Worm (Caenorhabditis elegans): ENCODE data around the gene madf-1.

The madf-1 gene

DNA sequence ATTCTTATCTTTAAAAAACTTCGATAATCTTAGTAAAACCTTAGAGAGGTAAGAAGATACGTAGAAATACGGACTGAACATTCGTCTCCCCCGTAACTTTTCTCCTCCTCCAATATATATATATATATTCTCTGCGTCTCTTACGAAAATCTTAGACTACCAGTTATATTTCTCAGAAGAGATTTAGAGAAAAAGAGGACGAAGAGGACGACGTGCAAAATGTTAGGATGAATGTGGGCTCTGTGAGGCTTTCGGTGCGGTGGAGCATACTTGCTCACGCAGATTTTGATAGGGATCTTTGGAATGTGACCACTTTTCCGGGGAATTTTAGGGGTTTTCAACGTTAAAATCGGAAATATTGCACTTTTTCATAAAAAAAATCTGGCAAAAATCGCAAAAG, 3.3 kb downstream of the madf-1 start (continued):
- TF ChIP-seq madf-9 (GFP tag; conservative IDR thresholded peaks at IDR 0.05) (no peak), mdl-1 (tag; optimal IDR thresholded peaks at IDR 0.05) (peak in 1 of 2 experiments; percentile 64), sdz-12 (GFP tag; optimal IDR thresholded peaks at IDR 0.05) (no peak), jun-1 (tag; optimal IDR thresholded peaks at IDR 0.05) (no peak), egl-43 (GFP tag; IDR thresholded peaks at IDR 0.05) (no peak), lin-13 (GFP tag; optimal IDR thresholded peaks at IDR 0.05) (no peak), gei-8 (GFP tag; optimal IDR thresholded peaks at IDR 0.05) (no peak), zfp-2 (tag; optimal IDR thresholded peaks at IDR 0.05) (no peak), ceh-82 (tag; optimal IDR thresholded peaks at IDR 0.05) (no peak), dpl-1 (GFP tag; optimal IDR thresholded peaks at IDR 0.05) (peak; percentile 60), mxl-3 (GFP tag; optimal IDR thresholded peaks at IDR 0.05) (no peak), madf-5 (GFP tag; IDR thresholded peaks at IDR 0.05) (no peak), spr-3 (GFP tag; optimal IDR thresholded peaks at IDR 0.05) (no peak), F49E8.2 (tag; optimal IDR thresholded peaks at IDR 0.05; ENCODE audit: borderline replicate concordance) (no peak), lin-39 (tag; optimal IDR thresholded peaks at IDR 0.05) (no peak), ztf-7 (tag; optimal IDR thresholded peaks at IDR 0.05) (no peak), lir-3 (tag; optimal IDR thresholded peaks at IDR 0.05) (no peak), hlh-11 (tag; optimal IDR thresholded peaks at IDR 0.05) (peak; percentile 20), ces-1 (GFP tag; optimal IDR thresholded peaks at IDR 0.05) (no peak), ceh-32 (tag; optimal IDR thresholded peaks at IDR 0.05; ENCODE audit: poor library complexity) (no peak), spr-1 (tag; optimal IDR thresholded peaks at IDR 0.05) (no peak), F26F4.8 (GFP tag; conservative IDR thresholded peaks at IDR 0.05) (no peak), ctbp-1 (GFP tag; IDR thresholded peaks at IDR 0.05) (no peak), set-16 (GFP tag; IDR thresholded peaks at IDR 0.05) (no peak), ceh-20 (GFP tag; IDR thresholded peaks at IDR 0.05) (no peak), nhr-28 (tag; optimal IDR thresholded peaks at IDR 0.05) (peak; percentile 15), dve-1 (tag; optimal IDR thresholded peaks at IDR 0.05; ENCODE audit: insufficient read depth) (peak; percentile 62), nhr-76 (tag; optimal IDR thresholded peaks at IDR 0.05) (no peak), mep-1 (tag; optimal IDR thresholded peaks at IDR 0.05) (peak; percentile 73), pha-4 (GFP tag; IDR thresholded peaks at IDR 0.05) (no peak), pha-4 (tag; optimal IDR thresholded peaks at IDR 0.05) (no peak), daf-12 (tag; optimal IDR thresholded peaks at IDR 0.05) (no peak), unc-39 (tag; optimal IDR thresholded peaks at IDR 0.05) (no peak), nhr-237 (tag; optimal IDR thresholded peaks at IDR 0.05) (no peak), pqm-1 (tag; optimal IDR thresholded peaks at IDR 0.05) (no peak), daf-16 (GFP tag; optimal IDR thresholded peaks at IDR 0.05) (no peak), daf-16 (tag; optimal IDR thresholded peaks at IDR 0.05) (no peak), ceh-28 (tag; optimal IDR thresholded peaks at IDR 0.05) (no peak)

DNA sequence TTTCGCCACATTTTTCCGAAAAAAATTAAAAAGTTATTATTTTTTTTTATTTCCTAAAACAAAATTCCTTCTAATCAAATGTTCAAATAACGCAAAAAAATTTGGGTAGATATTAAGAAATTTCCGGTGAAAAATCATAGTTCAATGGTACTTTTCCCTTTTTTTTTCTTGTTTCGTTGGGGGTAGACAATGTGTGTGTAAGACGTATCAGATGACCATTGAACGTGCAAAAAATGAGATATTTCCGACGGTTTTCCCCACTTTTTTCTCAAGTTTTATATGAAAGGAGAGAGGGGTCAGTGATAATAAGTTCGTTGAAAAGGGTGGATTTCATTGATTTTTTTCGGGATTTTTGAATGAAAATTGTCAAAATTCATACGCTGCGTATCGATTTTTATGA, 5.6 kb downstream of the madf-1 start:
- peak in 1 of 2 experiments; percentile 76 for TF ChIP-seq hif-1 (tag; optimal IDR thresholded peaks at IDR 0.05)
- TF ChIP-seq aha-1 (tag), result peak; percentile 67
- no peak for TF ChIP-seq lin-29 (GFP tag; IDR thresholded peaks at IDR 0.05)
- TF ChIP-seq unc-130 (GFP tag; optimal IDR thresholded peaks at IDR 0.05), result no peak
- TF ChIP-seq mxl-2 (GFP tag; conservative IDR thresholded peaks at IDR 0.05), result no peak
- no peak for TF ChIP-seq ztf-7 (tag; optimal IDR thresholded peaks at IDR 0.05)
- peak; percentile 41 for TF ChIP-seq hlh-30 (tag; optimal IDR thresholded peaks at IDR 0.05; ENCODE audit: insufficient read depth)
- no peak for TF ChIP-seq dmd-6 (GFP tag; IDR thresholded peaks at IDR 0.05)

All from whole organism, L4 larva.